Fruit fly (Drosophila melanogaster) whole organism, adult: ENCODE results near the gene HDAC11.

Source experiments
- CG5204 ChIP-seq: fragments of 200-800 bp; sonication (Bioruptor generic); optimal IDR thresholded peaks from 2 replicates; lab custom pipeline; 2016; ENCODE audit warnings: missing biosample characterization, missing genetic modification characterization
- cic ChIP-seq: fragments of 200-800 bp; sonication (Bioruptor generic); optimal IDR thresholded peaks from 2 replicates; lab custom pipeline; 2017; ENCODE audit warnings: missing biosample characterization, mild to moderate bottlenecking, missing genetic modification characterization, moderate library complexity
- pad ChIP-seq: fragments of 200-800 bp; sonication (Bioruptor generic); optimal IDR thresholded peaks from 3 replicates; lab custom pipeline; 2017; ENCODE audit warnings: missing biosample characterization, missing genetic modification characterization, mild to moderate bottlenecking, moderate library complexity, missing genetic modification reagents
- toe ChIP-seq: fragments of 200-800 bp; sonication (Bioruptor generic); optimal IDR thresholded peaks from 2 replicates; lab custom pipeline; 2016; ENCODE audit warnings: missing biosample characterization, missing genetic modification characterization

DNA sequence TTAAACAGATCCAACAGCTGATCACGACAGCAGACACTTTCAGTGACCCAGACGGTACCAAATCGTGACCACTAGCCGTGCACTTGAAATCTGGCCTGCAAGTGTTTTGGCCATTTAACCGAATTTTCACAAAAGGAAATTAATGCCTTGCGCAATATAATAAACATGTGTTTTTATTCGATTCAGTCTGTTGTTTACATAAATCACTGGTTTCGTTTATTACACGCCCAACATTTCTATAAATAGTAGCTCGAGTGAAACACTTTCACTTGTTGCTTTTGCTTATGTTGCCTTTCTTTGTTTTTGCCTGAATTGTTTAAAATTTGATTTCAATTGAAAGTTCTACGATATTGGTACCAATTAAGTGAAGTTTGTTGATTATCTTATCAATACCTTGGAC, 43.6 kb downstream of the HDAC11 start:
- TF ChIP-seq pad (GFP tag; lab: Kevin White, UChicago): no peak
- TF ChIP-seq CG5204 (GFP tag; lab: Kevin White, UChicago): no peak
- no peak for TF ChIP-seq cic (GFP tag; lab: Kevin White, UChicago)
- no peak for TF ChIP-seq toe (GFP tag; lab: Kevin White, UChicago)
